Worm (Caenorhabditis elegans) whole organism, L4 larva: ENCODE measurements around the gene F08F8.10.

Experiments
- F10B5.3 ChIP-seq: sonication (generic microtip); optimal IDR thresholded peaks from 2 replicates; lab custom pipeline; 2016; ENCODE audit warnings: mild to moderate bottlenecking, missing genetic modification characterization, missing compliant biosample characterization
- F26F4.8 ChIP-seq: fragments of 200-800 bp; sonication (Bioruptor generic); conservative IDR thresholded peaks from 2 replicates; pipeline ENCODE4 v1.3.6; 2022; ENCODE audit warnings: missing genetic modification characterization, missing compliant biosample characterization
- F49E8.2 ChIP-seq: sonication (generic microtip); optimal IDR thresholded peaks from 2 replicates; lab custom pipeline; 2016; ENCODE audit warnings: missing compliant biosample characterization, mild to moderate bottlenecking, missing genetic modification characterization, borderline replicate concordance
- T20F7.1 ChIP-seq: fragments of 200-800 bp; sonication (Bioruptor generic); optimal IDR thresholded peaks from 2 replicates; lab custom pipeline; 2018; ENCODE audit warnings: mild to moderate bottlenecking, missing genetic modification characterization, missing compliant biosample characterization
- T26A8.4 ChIP-seq: fragments of 200-800 bp; sonication (Bioruptor generic); IDR thresholded peaks from 2 replicates; pipeline ENCODE4 v1.3.6; 2022; ENCODE audit warnings: missing genetic modification characterization, missing compliant biosample characterization
- Y75B8A.6 ChIP-seq: fragments of 200-800 bp; sonication (Bioruptor generic); IDR thresholded peaks from 2 replicates; pipeline ENCODE4 v1.3.6; 2022; ENCODE audit warnings: missing genetic modification reagents, missing genetic modification characterization, missing compliant biosample characterization
- ZK337.2 ChIP-seq: fragments of 200-800 bp; sonication (Bioruptor generic); IDR thresholded peaks from 2 replicates; pipeline ENCODE4 v1.3.6; 2022; ENCODE audit warnings: missing genetic modification reagents, missing genetic modification characterization, missing compliant biosample characterization
- ama-1 ChIP-seq: fragments of 150-350 bp; optimal IDR thresholded peaks from 2 replicates; lab custom pipeline; 2014; ENCODE audit warnings: inconsistent platforms, mixed read lengths
- arid-1 ChIP-seq: fragments of 200-800 bp; sonication (Bioruptor generic); conservative IDR thresholded peaks from 2 replicates; pipeline ENCODE4 v1.3.6; 2022; ENCODE audit warnings: missing genetic modification reagents, missing genetic modification characterization, missing compliant biosample characterization
- ceh-20 ChIP-seq: fragments of 200-800 bp; sonication (Bioruptor generic); IDR thresholded peaks from 2 replicates; pipeline ENCODE4 v1.3.6; 2022; ENCODE audit warnings: missing genetic modification reagents, missing genetic modification characterization, missing compliant biosample characterization
- daf-12 ChIP-seq: fragments of 150-350 bp; optimal IDR thresholded peaks from 2 replicates; lab custom pipeline; 2014; ENCODE audit warnings: missing biosample characterization, missing genetic modification reagents, missing genetic modification characterization
- daf-16 ChIP-seq, 3 experiments: sonication (generic microtip); optimal IDR thresholded peaks; 2 replicates each; lab custom pipeline; 2016 to 2017; ENCODE audit warnings: missing genetic modification characterization in 3 of 3, missing genetic modification reagents in 3 of 3, mild to moderate bottlenecking in 2 of 3, missing compliant biosample characterization in 2 of 3, missing biosample characterization in 1 of 3, moderate library complexity in 1 of 3
- dmd-6 ChIP-seq: fragments of 200-800 bp; sonication (Bioruptor generic); IDR thresholded peaks from 2 replicates; pipeline ENCODE4 v1.3.6; 2022; ENCODE audit warnings: missing genetic modification reagents, missing genetic modification characterization, missing compliant biosample characterization
- dve-1 ChIP-seq: sonication (generic microtip); optimal IDR thresholded peaks from 2 replicates; lab custom pipeline; 2017; ENCODE audit warnings: antibody characterized with exemption, mild to moderate bottlenecking, missing genetic modification characterization, missing compliant biosample characterization; ENCODE audit not compliant: insufficient read depth
- egl-27 ChIP-seq: sonication (generic microtip); optimal IDR thresholded peaks from 3 replicates; lab custom pipeline; 2017; ENCODE audit warnings: missing biosample characterization, missing genetic modification reagents, missing genetic modification characterization
- fos-1 ChIP-seq: fragments of 150-350 bp; optimal IDR thresholded peaks from 2 replicates; lab custom pipeline; 2014; ENCODE audit warnings: missing biosample characterization, missing genetic modification characterization
- gei-8 ChIP-seq: fragments of 200-800 bp; sonication (Bioruptor generic); optimal IDR thresholded peaks from 2 replicates; lab custom pipeline; 2018; ENCODE audit warnings: mild to moderate bottlenecking, missing genetic modification characterization, missing compliant biosample characterization
- hlh-11 ChIP-seq: fragments of 200-800 bp; sonication (Bioruptor generic); optimal IDR thresholded peaks from 2 replicates; lab custom pipeline; 2018; ENCODE audit warnings: mild to moderate bottlenecking, missing genetic modification characterization, missing compliant biosample characterization
- hlh-30 ChIP-seq: sonication (generic microtip); optimal IDR thresholded peaks from 2 replicates; lab custom pipeline; 2017; ENCODE audit warnings: antibody characterized with exemption, mild to moderate bottlenecking, missing genetic modification characterization, missing compliant biosample characterization; ENCODE audit not compliant: insufficient read depth
- lin-1 ChIP-seq: fragments of 200-800 bp; sonication (Bioruptor generic); IDR thresholded peaks from 2 replicates; pipeline ENCODE4 v1.3.6; 2022; ENCODE audit warnings: missing genetic modification reagents, missing genetic modification characterization, missing compliant biosample characterization
- lin-38 ChIP-seq: fragments of 200-800 bp; sonication (Bioruptor generic); IDR thresholded peaks from 2 replicates; pipeline ENCODE4 v1.3.6; 2022; ENCODE audit warnings: missing genetic modification reagents, missing genetic modification characterization, missing compliant biosample characterization
- lin-39 ChIP-seq: fragments of 150-350 bp; optimal IDR thresholded peaks from 2 replicates; lab custom pipeline; 2014; ENCODE audit warnings: missing biosample characterization, missing genetic modification reagents, missing genetic modification characterization
- lsy-2 ChIP-seq, 2 experiments: fragments of 150-350 bp in 1 of 2; sonication (generic microtip) in 1 of 2; optimal IDR thresholded peaks; 2 replicates each; lab custom pipeline; 2014 to 2017; ENCODE audit warnings: missing biosample characterization in 2 of 2, missing genetic modification characterization in 2 of 2
- mdt-29 ChIP-seq: fragments of 200-800 bp; sonication (Bioruptor generic); IDR thresholded peaks from 2 replicates; pipeline ENCODE4 v1.3.6; 2022; ENCODE audit warnings: missing genetic modification reagents, missing genetic modification characterization, missing compliant biosample characterization
- mep-1 ChIP-seq: fragments of 150-350 bp; sonication (generic microtip); optimal IDR thresholded peaks from 3 replicates; lab custom pipeline; 2014; ENCODE audit warnings: missing biosample characterization, missing genetic modification characterization
- mxl-2 ChIP-seq: fragments of 200-800 bp; sonication (Bioruptor generic); conservative IDR thresholded peaks from 2 replicates; pipeline ENCODE4 v1.3.6; 2022; ENCODE audit warnings: missing genetic modification reagents, missing genetic modification characterization, missing compliant biosample characterization
- mxl-3 ChIP-seq: fragments of 200-800 bp; sonication (Bioruptor generic); optimal IDR thresholded peaks from 2 replicates; lab custom pipeline; 2018; ENCODE audit warnings: mild to moderate bottlenecking, missing genetic modification characterization, missing compliant biosample characterization
- nhr-10 ChIP-seq: fragments of 150-350 bp; optimal IDR thresholded peaks from 2 replicates; lab custom pipeline; 2014; ENCODE audit warnings: missing biosample characterization, missing genetic modification characterization
- nhr-102 ChIP-seq: sonication (generic microtip); optimal IDR thresholded peaks from 2 replicates; lab custom pipeline; 2016; ENCODE audit warnings: mild to moderate bottlenecking, missing genetic modification characterization, moderate library complexity, missing compliant biosample characterization
- nhr-11 ChIP-seq: fragments of 150-350 bp; optimal IDR thresholded peaks from 2 replicates; lab custom pipeline; 2014; ENCODE audit warnings: missing biosample characterization, missing genetic modification characterization
- nhr-28 ChIP-seq: fragments of 150-350 bp; optimal IDR thresholded peaks from 2 replicates; lab custom pipeline; 2014; ENCODE audit warnings: missing biosample characterization, missing genetic modification characterization
- nhr-76 ChIP-seq: fragments of 150-350 bp; optimal IDR thresholded peaks from 2 replicates; lab custom pipeline; 2014; ENCODE audit warnings: missing biosample characterization, missing genetic modification characterization
- pha-4 ChIP-seq, 2 experiments: fragments of 150-350 bp in 1 of 2; fragments of 200-800 bp in 1 of 2; sonication (Bioruptor generic) in 1 of 2; IDR thresholded peaks in 1 of 2; optimal IDR thresholded peaks in 1 of 2; 2 replicates each; pipeline versions ENCODE4 v1.3.6 to Lab custom; 2014 to 2022; ENCODE audit warnings: missing genetic modification characterization in 2 of 2, missing genetic modification reagents in 2 of 2, missing biosample characterization in 1 of 2, missing compliant biosample characterization in 1 of 2
- tra-1 ChIP-seq: fragments of 200-800 bp; sonication (Bioruptor generic); IDR thresholded peaks from 2 replicates; pipeline ENCODE4 v1.3.6; 2022; ENCODE audit warnings: missing genetic modification reagents, missing genetic modification characterization, missing compliant biosample characterization
- unc-130 ChIP-seq: sonication (generic microtip); optimal IDR thresholded peaks from 2 replicates; lab custom pipeline; 2016; ENCODE audit warnings: missing genetic modification reagents, missing genetic modification characterization, missing compliant biosample characterization
- unc-62 ChIP-seq, 3 experiments: fragments of 150-350 bp in 1 of 3; sonication (generic microtip); optimal IDR thresholded peaks in 2 of 3; peaks in 1 of 3; 1 replicate in 1 of 3; 2 replicates in 2 of 3; lab custom pipeline; 2014 to 2017; ENCODE audit warnings: missing biosample characterization in 3 of 3, missing genetic modification characterization in 3 of 3, missing genetic modification reagents in 3 of 3, missing genotype in 1 of 3
- zfp-2 ChIP-seq: sonication (generic microtip); optimal IDR thresholded peaks from 2 replicates; lab custom pipeline; 2016; ENCODE audit warnings: mild to moderate bottlenecking, missing genetic modification characterization, missing compliant biosample characterization
- zfp-3 ChIP-seq: fragments of 200-800 bp; sonication (Bioruptor generic); conservative IDR thresholded peaks from 2 replicates; pipeline ENCODE4 v1.3.6; 2022; ENCODE audit warnings: missing genetic modification reagents, missing genetic modification characterization, missing compliant biosample characterization

The F08F8.10 gene

ce11 chrIII:7374681-7375271, 17.6 kb upstream of the F08F8.10 start, which contains the start of gene mml-1:
mml-1 (minus strand) TSS chrIII:7374731.
- TF ChIP-seq daf-12 (tag; lab: Kevin White, UChicago) (no peak), nhr-102 (tag; lab: Kevin White, UChicago) (no peak), mdt-29 (no peak), lin-1 (no peak), hlh-30 (tag; lab: Kevin White, UChicago) (peak; percentile 87), ZK337.2 (no peak), ceh-20 (no peak), zfp-2 (tag; lab: Kevin White, UChicago) (no peak), zfp-3 (GFP tag; lab: Robert Waterston, UW) (0 out of 2 replicates have a peak, but pooled peaks have one; percentile 11), F10B5.3 (tag; lab: Kevin White, UChicago) (no peak), T20F7.1 (GFP tag; lab: Kevin White, UChicago) (no peak), nhr-11 (tag; lab: Kevin White, UChicago) (no peak), fos-1 (tag; lab: Kevin White, UChicago) (no peak), mxl-3 (GFP tag; lab: Kevin White, UChicago) (no peak), F26F4.8 (GFP tag; lab: Robert Waterston, UW) (no peak), unc-62 (GFP tag; optimal IDR thresholded peaks at IDR 0.05 in 1 of 2; lab: Kevin White, UChicago) (peak in 1 of 2 experiments; percentile 24), unc-62 (tag; optimal IDR thresholded peaks at IDR 0.05; lab: Kevin White, UChicago) (no peak), daf-16 (GFP tag; optimal IDR thresholded peaks at IDR 0.05; lab: Kevin White, UChicago) (no peak), daf-16 (tag; optimal IDR thresholded peaks at IDR 0.05; lab: Kevin White, UChicago) (peak; percentile 3), dmd-6 (GFP tag; lab: Robert Waterston, UW) (peak; percentile 12; the same call in 1 of the 2 replicates), lin-39 (tag; lab: Kevin White, UChicago) (no peak), lin-38 (GFP tag; lab: Robert Waterston, UW) (0 out of 2 replicates have a peak, but pooled peaks have one; percentile 11), unc-130 (GFP tag; lab: Kevin White, UChicago) (no peak), Y75B8A.6 (GFP tag; lab: Robert Waterston, UW) (no peak), pha-4 (GFP tag; IDR thresholded peaks at IDR 0.05; lab: Robert Waterston, UW) (no peak), pha-4 (tag; optimal IDR thresholded peaks at IDR 0.05; lab: Kevin White, UChicago) (no peak), nhr-76 (tag; lab: Kevin White, UChicago) (no peak), tra-1 (no peak), gei-8 (no peak), mep-1 (tag; lab: Kevin White, UChicago) (peak; percentile 9), ama-1 (lab: Kevin White, UChicago) (no peak), dve-1 (tag; lab: Kevin White, UChicago) (no peak), lsy-2 (tag; optimal IDR thresholded peaks at IDR 0.05; lab: Kevin White, UChicago) (peak in 1 of 2 experiments; percentile 15), F49E8.2 (tag; lab: Kevin White, UChicago) (no peak), T26A8.4 (GFP tag; lab: Robert Waterston, UW) (peak; percentile 20; the same call in 1 of the 2 replicates), mxl-2 (GFP tag; lab: Robert Waterston, UW) (no peak), nhr-10 (no peak), arid-1 (GFP tag; lab: Robert Waterston, UW) (no peak), hlh-11 (tag; lab: Kevin White, UChicago) (peak; percentile 37), egl-27 (no peak), nhr-28 (no peak)
